Worm (Caenorhabditis elegans) whole organism, young adult: ENCODE data around the gene Y116A8A.7.
"Not testable (repeated sequence)": the region's sequence is repeated elsewhere in the genome, so short reads cannot be mapped to it uniquely, and the experiment has no call there.

Experiments
- B0261.1 ChIP-seq: sonication (generic microtip); optimal IDR thresholded peaks from 2 replicates; lab custom pipeline; 2016; ENCODE audit warnings: mild to moderate bottlenecking, missing genetic modification characterization, moderate library complexity, missing compliant biosample characterization
- B0336.3 ChIP-seq: fragments of 200-800 bp; sonication (Bioruptor generic); IDR thresholded peaks from 2 replicates; pipeline ENCODE4 v1.3.6; 2022; ENCODE audit warnings: missing genetic modification characterization, missing compliant biosample characterization
- D2030.7 ChIP-seq: fragments of 200-800 bp; sonication (Bioruptor generic); IDR thresholded peaks from 2 replicates; pipeline ENCODE4 v1.3.6; 2022; ENCODE audit warnings: missing genetic modification reagents, missing genetic modification characterization, missing compliant biosample characterization
- F33H1.4 ChIP-seq: fragments of 200-800 bp; sonication (Bioruptor generic); IDR thresholded peaks from 2 replicates; pipeline ENCODE4 v1.3.6; 2022; ENCODE audit warnings: missing genetic modification reagents, missing genetic modification characterization, missing compliant biosample characterization
- F39B2.1 ChIP-seq: fragments of 200-800 bp; sonication (Bioruptor generic); IDR thresholded peaks from 2 replicates; pipeline ENCODE4 v1.3.6; 2022; ENCODE audit warnings: missing genetic modification reagents, missing genetic modification characterization, missing compliant biosample characterization
- F52B5.7 ChIP-seq: sonication (generic microtip); optimal IDR thresholded peaks from 2 replicates; lab custom pipeline; 2016; ENCODE audit warnings: mild to moderate bottlenecking, missing genetic modification characterization, missing compliant biosample characterization
- F55B11.4 ChIP-seq: sonication (generic microtip); optimal IDR thresholded peaks from 2 replicates; lab custom pipeline; 2016; ENCODE audit warnings: missing compliant biosample characterization, missing genetic modification characterization, borderline replicate concordance; ENCODE audit not compliant: insufficient read depth
- F57A8.1 ChIP-seq: fragments of 200-800 bp; sonication (Bioruptor generic); optimal IDR thresholded peaks from 2 replicates; lab custom pipeline; 2018; ENCODE audit warnings: mild to moderate bottlenecking, missing genetic modification characterization, moderate library complexity, missing compliant biosample characterization
- F57C9.4 ChIP-seq: sonication (generic microtip); optimal IDR thresholded peaks from 2 replicates; lab custom pipeline; 2017; ENCODE audit warnings: mild to moderate bottlenecking, missing genetic modification characterization, missing compliant biosample characterization
- Y95B8A.8 ChIP-seq: fragments of 200-800 bp; sonication (Bioruptor generic); IDR thresholded peaks from 2 replicates; pipeline ENCODE4 v1.3.6; 2022; ENCODE audit warnings: missing genetic modification reagents, missing genetic modification characterization, missing compliant biosample characterization
- attf-6 ChIP-seq: fragments of 200-800 bp; sonication (Bioruptor generic); IDR thresholded peaks from 2 replicates; pipeline ENCODE4 v1.3.6; 2022; ENCODE audit warnings: missing genetic modification reagents, missing genetic modification characterization, missing compliant biosample characterization
- ceh-91 ChIP-seq: fragments of 200-800 bp; sonication (Bioruptor generic); IDR thresholded peaks from 2 replicates; pipeline ENCODE4 v1.3.6; 2022; ENCODE audit warnings: missing genetic modification reagents, missing genetic modification characterization, missing compliant biosample characterization
- die-1 ChIP-seq: sonication (generic microtip); optimal IDR thresholded peaks from 2 replicates; lab custom pipeline; 2016; ENCODE audit warnings: missing genotype, mild to moderate bottlenecking, missing genetic modification characterization, missing compliant biosample characterization
- fkh-3 ChIP-seq: sonication (generic microtip); optimal IDR thresholded peaks from 2 replicates; lab custom pipeline; 2016; ENCODE audit warnings: mild to moderate bottlenecking, missing genetic modification characterization, missing compliant biosample characterization
- gei-17 ChIP-seq: fragments of 200-800 bp; sonication (Bioruptor generic); optimal IDR thresholded peaks from 2 replicates; lab custom pipeline; 2018; ENCODE audit warnings: mild to moderate bottlenecking, missing genetic modification characterization, missing compliant biosample characterization
- him-1 ChIP-seq: sonication (generic microtip); optimal IDR thresholded peaks from 2 replicates; lab custom pipeline; 2016; ENCODE audit warnings: missing genotype, missing genetic modification reagents, missing genetic modification characterization, missing compliant biosample characterization
- hmg-1.2 ChIP-seq: fragments of 200-800 bp; sonication (Bioruptor generic); IDR thresholded peaks from 2 replicates; pipeline ENCODE4 v1.3.6; 2022; ENCODE audit warnings: missing genetic modification reagents, missing genetic modification characterization, missing compliant biosample characterization
- lin-26 ChIP-seq: fragments of 200-800 bp; sonication (Bioruptor generic); IDR thresholded peaks from 2 replicates; pipeline ENCODE4 v1.3.6; 2022; ENCODE audit warnings: missing genetic modification reagents, missing genetic modification characterization, missing compliant biosample characterization
- lin-35 ChIP-seq, 3 experiments: fragments of 150-350 bp in 2 of 3; sonication (generic microtip) in 1 of 3; optimal IDR thresholded peaks; 2 replicates each; lab custom pipeline; 2014 to 2018; ENCODE audit warnings: missing biosample characterization in 3 of 3, missing genetic modification characterization in 3 of 3, missing genetic modification reagents in 3 of 3
- lin-40 ChIP-seq: sonication (generic microtip); optimal IDR thresholded peaks from 2 replicates; lab custom pipeline; 2016; ENCODE audit warnings: missing genetic modification characterization, mild to moderate bottlenecking, missing compliant biosample characterization, missing genotype, missing genetic modification reagents
- lin-54 ChIP-seq: fragments of 200-800 bp; sonication (Bioruptor generic); optimal IDR thresholded peaks from 2 replicates; lab custom pipeline; 2018; ENCODE audit warnings: mild to moderate bottlenecking, missing genetic modification characterization, missing compliant biosample characterization
- lir-1 ChIP-seq: fragments of 200-800 bp; sonication (Bioruptor generic); conservative IDR thresholded peaks from 2 replicates; pipeline ENCODE4 v1.3.6; 2022; ENCODE audit warnings: missing genetic modification reagents, missing genetic modification characterization, missing compliant biosample characterization
- lsl-1 ChIP-seq: fragments of 200-800 bp; sonication (Bioruptor generic); optimal IDR thresholded peaks from 2 replicates; lab custom pipeline; 2018; ENCODE audit warnings: mild to moderate bottlenecking, missing genetic modification characterization, moderate library complexity, missing compliant biosample characterization
- lsy-27 ChIP-seq: sonication (generic microtip); optimal IDR thresholded peaks from 2 replicates; lab custom pipeline; 2017; ENCODE audit warnings: missing genetic modification characterization, mild to moderate bottlenecking, missing compliant biosample characterization, antibody characterized with exemption, missing genotype, borderline replicate concordance; ENCODE audit not compliant: insufficient read depth
- mel-28 ChIP-seq: sonication (generic microtip); optimal IDR thresholded peaks from 2 replicates; lab custom pipeline; 2016; ENCODE audit warnings: borderline replicate concordance, mild to moderate bottlenecking, missing genetic modification characterization, missing compliant biosample characterization
- nhr-179 ChIP-seq: sonication (generic microtip); optimal IDR thresholded peaks from 2 replicates; lab custom pipeline; 2016; ENCODE audit warnings: mild to moderate bottlenecking, missing genetic modification characterization, missing compliant biosample characterization
- nhr-27 ChIP-seq: fragments of 200-800 bp; sonication (Bioruptor generic); optimal IDR thresholded peaks from 2 replicates; lab custom pipeline; 2018; ENCODE audit warnings: mild to moderate bottlenecking, missing genetic modification characterization, moderate library complexity, missing compliant biosample characterization
- nhr-80 ChIP-seq: sonication (generic microtip); optimal IDR thresholded peaks from 2 replicates; lab custom pipeline; 2016; ENCODE audit warnings: missing genetic modification characterization, missing compliant biosample characterization
- pha-4 ChIP-seq: fragments of 150-350 bp; sonication (generic microtip); optimal IDR thresholded peaks from 2 replicates; lab custom pipeline; 2014; ENCODE audit warnings: missing biosample characterization, missing genetic modification reagents, missing genetic modification characterization
- rpc-1 ChIP-seq, 2 experiments: fragments of 150-350 bp in 1 of 2; sonication (generic microtip) in 1 of 2; optimal IDR thresholded peaks; 2 replicates each; lab custom pipeline; 2014 to 2018; ENCODE audit warnings: missing biosample characterization in 1 of 2, missing genetic modification characterization in 1 of 2, missing genetic modification reagents in 1 of 2, missing genotype in 1 of 2
- sdz-38 ChIP-seq: sonication (generic microtip); optimal IDR thresholded peaks from 2 replicates; lab custom pipeline; 2016; ENCODE audit warnings: missing genotype, missing genetic modification characterization, missing compliant biosample characterization
- snpc-4 ChIP-seq, 5 experiments: fragments of 150-350 bp in 1 of 5; sonication (generic microtip) in 4 of 5; optimal IDR thresholded peaks; 2 replicates each; lab custom pipeline; 2014 to 2018; ENCODE audit warnings: missing genetic modification characterization in 5 of 5, missing biosample characterization in 3 of 5, antibody characterized with exemption in 2 of 5, mild to moderate bottlenecking in 2 of 5, missing compliant biosample characterization in 2 of 5, missing genotype in 2 of 5, moderate library complexity in 2 of 5, missing genetic modification reagents in 1 of 5
- tbp1 ChIP-seq: fragments of 200-800 bp; sonication (Bioruptor generic); optimal IDR thresholded peaks from 2 replicates; lab custom pipeline; 2018; ENCODE audit warnings: mild to moderate bottlenecking, missing genetic modification characterization, missing compliant biosample characterization
- tlf-1 ChIP-seq: fragments of 200-800 bp; sonication (Bioruptor generic); optimal IDR thresholded peaks from 2 replicates; lab custom pipeline; 2018; ENCODE audit warnings: mild to moderate bottlenecking, missing genetic modification characterization, missing compliant biosample characterization
- xnd-1 ChIP-seq: sonication (generic microtip); optimal IDR thresholded peaks from 2 replicates; lab custom pipeline; 2016; ENCODE audit warnings: missing genotype, missing genetic modification reagents, missing genetic modification characterization, missing compliant biosample characterization
- ztf-25 ChIP-seq: fragments of 200-800 bp; sonication (Bioruptor generic); IDR thresholded peaks from 2 replicates; pipeline ENCODE4 v1.3.6; 2022; ENCODE audit warnings: missing genetic modification reagents, missing genetic modification characterization, missing compliant biosample characterization

The Y116A8A.7 gene

DNA sequence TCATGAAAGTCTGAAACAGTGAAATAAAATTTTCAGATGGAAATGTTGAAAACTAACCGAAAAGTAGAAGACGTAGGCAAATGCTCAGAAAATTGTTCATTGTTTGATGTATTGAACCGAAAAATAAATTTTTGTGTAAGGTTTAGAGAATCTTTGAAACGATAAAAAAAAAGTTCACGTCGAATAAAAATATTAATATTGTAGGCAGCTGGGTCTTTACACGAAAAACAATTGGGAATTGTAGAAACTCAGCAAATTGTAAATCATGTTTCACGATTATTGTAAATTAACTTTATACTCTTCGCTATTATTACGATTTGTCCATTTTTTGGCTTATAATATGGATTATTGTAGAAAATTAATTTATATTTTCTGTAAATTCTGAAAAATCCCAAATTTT lies 16.2 kb upstream of the Y116A8A.7 start, which contains the start of gene Y116A8A.2 (continued):
- TF ChIP-seq Y95B8A.8 (GFP tag; lab: Robert Waterston, UW) = no peak
- TF ChIP-seq lin-54 = no peak

- TF ChIP-seq B0261.1 = peak; percentile 51
- peak; percentile 94 for TF ChIP-seq attf-6
- not testable (repeated sequence) for TF ChIP-seq snpc-4 (GFP tag; optimal IDR thresholded peaks at IDR 0.05; lab: Kevin White, UChicago)
- TF ChIP-seq snpc-4 (tag; optimal IDR thresholded peaks at IDR 0.05; lab: Kevin White, UChicago) = peak in 2 of 4 experiments; percentile 78 to 89
- TF ChIP-seq ztf-25 (GFP tag; lab: Robert Waterston, UW) = 0 out of 2 replicates have a peak, but pooled peaks have one; percentile 49
- TF ChIP-seq D2030.7 (GFP tag; lab: Robert Waterston, UW) = 0 out of 2 replicates have a peak, but pooled peaks have one; percentile 25
- peak; percentile 34 for TF ChIP-seq rpc-1 (optimal IDR thresholded peaks at IDR 0.05; lab: Kevin White, UChicago)
- peak; percentile 62 for TF ChIP-seq rpc-1 (tag; optimal IDR thresholded peaks at IDR 0.05; lab: Kevin White, UChicago)
- peak; percentile 38; the same call in 1 of the 2 replicates for TF ChIP-seq hmg-1.2 (GFP tag; lab: Robert Waterston, UW)
- TF ChIP-seq tbp1 (GFP tag; lab: Kevin White, UChicago) = peak; percentile 86
- TF ChIP-seq, all 124 proteins: peak for 8; not testable (repeated sequence) for 116
Measured at ce11 chrIV:16818551-16818950, 11.4 kb upstream of the Y116A8A.7 start.

DNA sequence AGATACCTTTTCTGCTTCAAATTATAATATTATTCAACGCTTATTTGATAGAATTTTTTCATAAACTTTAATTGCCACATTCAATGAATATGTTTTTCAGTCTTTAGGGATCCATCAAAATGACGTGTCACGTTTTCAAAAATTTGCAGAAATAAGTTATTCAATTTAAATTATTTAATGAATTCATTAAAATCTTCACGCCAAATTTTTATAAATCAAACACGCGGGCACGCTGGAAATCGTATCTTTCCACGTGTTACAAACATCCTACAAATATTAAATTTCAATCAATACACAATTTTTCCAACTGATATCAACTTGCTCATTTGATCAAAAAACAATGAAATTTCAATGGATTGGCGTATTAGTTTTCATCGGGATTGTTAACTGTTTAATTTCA lies 7.5 kb upstream of the Y116A8A.7 start, which contains the start of gene Y116A8A.4:
Gene Y116A8A.4, plus strand, starts transcription at position 301 of the 400 bp plus-strand sequence.
- no peak for TF ChIP-seq pha-4 (tag; lab: Kevin White, UChicago)
- TF ChIP-seq nhr-179 (tag; lab: Kevin White, UChicago) = no peak
- no peak for TF ChIP-seq F39B2.1
- TF ChIP-seq mel-28 (tag; lab: Kevin White, UChicago) = no peak
- TF ChIP-seq B0336.3 = no peak
- TF ChIP-seq die-1 (tag; lab: Kevin White, UChicago) = no peak
- no peak for TF ChIP-seq xnd-1 (tag; lab: Kevin White, UChicago)
- TF ChIP-seq fkh-3 (tag; lab: Kevin White, UChicago) = no peak
- no peak for TF ChIP-seq ceh-91 (GFP tag; lab: Robert Waterston, UW)
- TF ChIP-seq nhr-27 (tag; lab: Kevin White, UChicago) = no peak
- TF ChIP-seq sdz-38 (tag; lab: Kevin White, UChicago) = no peak
- no peak for TF ChIP-seq tlf-1 (GFP tag; lab: Kevin White, UChicago)
- no peak for TF ChIP-seq F55B11.4 (tag; lab: Kevin White, UChicago)
- TF ChIP-seq lin-26 (GFP tag; lab: Robert Waterston, UW) = no peak

- TF ChIP-seq lsy-27 (no peak), mel-28 (tag; lab: Kevin White, UChicago) (no peak), him-1 (tag; lab: Kevin White, UChicago) (no peak), lsl-1 (GFP tag; lab: Kevin White, UChicago) (no peak), xnd-1 (tag; lab: Kevin White, UChicago) (no peak), lir-1 (GFP tag; lab: Robert Waterston, UW) (no peak), nhr-80 (tag; lab: Kevin White, UChicago) (no peak), F52B5.7 (no peak), gei-17 (no peak), sdz-38 (tag; lab: Kevin White, UChicago) (no peak), B0336.3 (no peak), F57A8.1 (no peak), lin-35 (GFP tag; optimal IDR thresholded peaks at IDR 0.05; lab: Kevin White, UChicago) (no peak), lin-40 (tag; lab: Kevin White, UChicago) (no peak), F33H1.4 (GFP tag; lab: Robert Waterston, UW) (no peak), F57C9.4 (tag; lab: Kevin White, UChicago) (no peak)
Measured at ce11 chrIV:16828698-16829097, 1.3 kb upstream of the Y116A8A.7 start, which contains the start of gene Y116A8A.6. TSS of gene Y116A8A.6 (minus strand) at chrIV:16828798.
